Worm (Caenorhabditis elegans) whole organism, early embryonic: ENCODE data around the gene srh-297.

ENCODE experiments used
- aly-1 ChIP-seq: sonication (generic microtip); optimal IDR thresholded peaks from 2 replicates; lab custom pipeline; 2016; ENCODE audit warnings: missing genetic modification characterization, missing compliant biosample characterization
- ama-1 ChIP-seq: fragments of 150-350 bp; optimal IDR thresholded peaks from 2 replicates; lab custom pipeline; 2014
- ceh-36 ChIP-seq: sonication (generic microtip); optimal IDR thresholded peaks from 2 replicates; lab custom pipeline; 2016; ENCODE audit warnings: missing genetic modification characterization, inconsistent platforms, missing compliant biosample characterization
- flt-1 ChIP-seq: fragments of 200-800 bp; sonication (Bioruptor generic); IDR thresholded peaks from 2 replicates; pipeline ENCODE4 v1.3.6; 2022; ENCODE audit warnings: missing genetic modification characterization, missing compliant biosample characterization
- hmbx-1 ChIP-seq: sonication (generic microtip); optimal IDR thresholded peaks from 2 replicates; lab custom pipeline; 2016; ENCODE audit warnings: mild to moderate bottlenecking, missing genetic modification characterization, missing compliant biosample characterization
- hnd-1 ChIP-seq: sonication (generic microtip); optimal IDR thresholded peaks from 2 replicates; lab custom pipeline; 2016; ENCODE audit warnings: missing genetic modification characterization, missing compliant biosample characterization
- tbx-37 ChIP-seq: fragments of 200-800 bp; sonication (Bioruptor generic); conservative IDR thresholded peaks from 2 replicates; pipeline ENCODE4 v1.3.6; 2022; ENCODE audit warnings: missing genetic modification reagents, missing genetic modification characterization, missing compliant biosample characterization

- TF ChIP-seq ama-1 (lab: Kevin White, UChicago) = no peak
- no peak for TF ChIP-seq ceh-36 (tag; lab: Kevin White, UChicago)
- no peak for TF ChIP-seq aly-1 (tag; lab: Kevin White, UChicago)
- TF ChIP-seq flt-1 (GFP tag; lab: Robert Waterston, UW) = no peak
- TF ChIP-seq hmbx-1 (tag; lab: Kevin White, UChicago) = no peak
- no peak for TF ChIP-seq tbx-37 (GFP tag; lab: Robert Waterston, UW)
- TF ChIP-seq hnd-1 (tag; lab: Kevin White, UChicago) = no peak
Observed at ce11 chrII:3259254-3259653, 28.9 kb upstream of the srh-297 start, which contains the start of gene gcy-19.
